Worm (Caenorhabditis elegans): ENCODE results near the gene grl-23.

grl-23 gene

DNA sequence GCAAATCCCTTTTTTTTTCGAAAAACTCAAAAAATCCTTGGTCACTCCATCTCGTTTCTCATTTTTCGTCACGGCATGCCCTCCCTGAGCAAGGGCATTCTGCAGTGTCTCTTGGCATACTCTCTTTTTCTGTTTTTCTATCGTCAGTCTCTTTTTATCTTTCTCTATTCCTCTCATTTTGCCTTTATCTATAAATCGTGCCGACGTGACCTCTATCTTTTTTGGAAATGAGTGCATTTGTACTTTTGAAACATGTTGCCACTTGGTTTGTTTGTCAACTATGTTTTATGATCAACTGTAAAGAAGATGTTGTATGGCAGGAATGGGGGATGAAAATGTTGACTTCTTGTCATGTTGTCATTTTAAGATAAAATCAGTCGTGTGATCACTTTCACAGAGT lies 47.8 kb downstream of the grl-23 start:
- TF ChIP-seq daf-16 (GFP tag; optimal IDR thresholded peaks at IDR 0.05) (no peak), daf-16 (tag; optimal IDR thresholded peaks at IDR 0.05) (peak; percentile 70), ZK546.5 (tag; optimal IDR thresholded peaks at IDR 0.05) (no peak), lim-7 (GFP tag; IDR thresholded peaks at IDR 0.05) (no peak), madf-9 (GFP tag; conservative IDR thresholded peaks at IDR 0.05) (no peak), mxl-3 (GFP tag; optimal IDR thresholded peaks at IDR 0.05) (peak; percentile 54), aha-1 (tag) (peak; percentile 86), unc-62 (GFP tag; optimal IDR thresholded peaks at IDR 0.05 in 1 of 2) (peak in 1 of 2 experiments; percentile 99), unc-62 (tag; optimal IDR thresholded peaks at IDR 0.05) (no peak), ztf-7 (tag; optimal IDR thresholded peaks at IDR 0.05) (no peak), cey-2 (tag; optimal IDR thresholded peaks at IDR 0.05; ENCODE audit: borderline replicate concordance, insufficient read depth) (no peak), mep-1 (tag; optimal IDR thresholded peaks at IDR 0.05) (peak; percentile 64), attf-4 (tag; optimal IDR thresholded peaks at IDR 0.05) (no peak), hmg-1.1 (GFP tag; IDR thresholded peaks at IDR 0.05) (peak; percentile 44; the same call in 1 of the 2 replicates), snpc-1.2 (GFP tag; IDR thresholded peaks at IDR 0.05) (no peak), hlh-11 (tag; optimal IDR thresholded peaks at IDR 0.05) (peak; percentile 70), pqm-1 (tag; optimal IDR thresholded peaks at IDR 0.05) (peak; percentile 48), T20F7.1 (GFP tag; optimal IDR thresholded peaks at IDR 0.05) (no peak), ama-1 (optimal IDR thresholded peaks at IDR 0.05) (no peak), egl-43 (GFP tag; IDR thresholded peaks at IDR 0.05) (no peak), nhr-42 (GFP tag; IDR thresholded peaks at IDR 0.05) (no peak), lin-29 (GFP tag; IDR thresholded peaks at IDR 0.05) (no peak), ceh-20 (GFP tag; IDR thresholded peaks at IDR 0.05) (no peak), ceh-28 (tag; optimal IDR thresholded peaks at IDR 0.05) (no peak), tra-1 (GFP tag; IDR thresholded peaks at IDR 0.05) (no peak), mdl-1 (tag; optimal IDR thresholded peaks at IDR 0.05) (peak; percentile 19 to 79), mes-2 (tag; optimal IDR thresholded peaks at IDR 0.05; ENCODE audit: poor library complexity, severe bottlenecking) (no peak), nhr-6 (tag; optimal IDR thresholded peaks at IDR 0.05) (peak; percentile 33), nhr-76 (tag; optimal IDR thresholded peaks at IDR 0.05) (no peak), dve-1 (tag; optimal IDR thresholded peaks at IDR 0.05; ENCODE audit: insufficient read depth) (peak; percentile 75), lin-1 (GFP tag; IDR thresholded peaks at IDR 0.05) (no peak), rbr-2 (tag; optimal IDR thresholded peaks at IDR 0.05) (peak; percentile 19), T26A8.4 (GFP tag; IDR thresholded peaks at IDR 0.05) (no peak), hlh-30 (tag; optimal IDR thresholded peaks at IDR 0.05; ENCODE audit: insufficient read depth) (peak; percentile 80), nhr-48 (tag; optimal IDR thresholded peaks at IDR 0.05) (peak; percentile 74), lsy-2 (tag; optimal IDR thresholded peaks at IDR 0.05) (peak; percentile 18 to 76), ceh-82 (tag; optimal IDR thresholded peaks at IDR 0.05) (no peak), arid-1 (GFP tag; conservative IDR thresholded peaks at IDR 0.05) (no peak), fos-1 (tag; optimal IDR thresholded peaks at IDR 0.05) (no peak), dmd-6 (GFP tag; IDR thresholded peaks at IDR 0.05) (peak; percentile 60), daf-12 (tag; optimal IDR thresholded peaks at IDR 0.05) (peak; percentile 30), nhr-25 (tag; optimal IDR thresholded peaks at IDR 0.05; ENCODE audit: borderline replicate concordance, insufficient read depth) (peak; percentile 71), hif-1 (tag; optimal IDR thresholded peaks at IDR 0.05) (peak in 1 of 2 experiments; percentile 77), nhr-77 (tag; optimal IDR thresholded peaks at IDR 0.05) (peak; percentile 74), nhr-11 (tag; optimal IDR thresholded peaks at IDR 0.05) (peak; percentile 65), Y5F2A.4 (GFP tag; optimal IDR thresholded peaks at IDR 0.05) (no peak), nhr-28 (tag; optimal IDR thresholded peaks at IDR 0.05) (peak; percentile 81)
